Worm (Caenorhabditis elegans) whole organism, young adult: ENCODE results near the gene F13D12.5.

Experiments used
- B0019.2 ChIP-seq: fragments of 200-800 bp; sonication (Bioruptor generic); conservative IDR thresholded peaks from 2 replicates; pipeline ENCODE4 v1.3.6; 2022; ENCODE audit warnings: missing genetic modification reagents, missing genetic modification characterization, missing compliant biosample characterization
- B0336.3 ChIP-seq: fragments of 200-800 bp; sonication (Bioruptor generic); IDR thresholded peaks from 2 replicates; pipeline ENCODE4 v1.3.6; 2022; ENCODE audit warnings: missing genetic modification characterization, missing compliant biosample characterization
- C06A6.2 ChIP-seq: fragments of 200-800 bp; sonication (Bioruptor generic); conservative IDR thresholded peaks from 2 replicates; pipeline ENCODE4 v1.3.6; 2022; ENCODE audit warnings: missing genetic modification characterization, missing compliant biosample characterization
- C17E4.6 ChIP-seq: fragments of 200-800 bp; sonication (Bioruptor generic); IDR thresholded peaks from 2 replicates; pipeline ENCODE4 v1.3.6; 2022; ENCODE audit warnings: missing genetic modification reagents, missing genetic modification characterization, missing compliant biosample characterization
- F39B2.1 ChIP-seq: fragments of 200-800 bp; sonication (Bioruptor generic); IDR thresholded peaks from 2 replicates; pipeline ENCODE4 v1.3.6; 2022; ENCODE audit warnings: missing genetic modification reagents, missing genetic modification characterization, missing compliant biosample characterization
- F52B5.7 ChIP-seq: sonication (generic microtip); optimal IDR thresholded peaks from 2 replicates; lab custom pipeline; 2016; ENCODE audit warnings: mild to moderate bottlenecking, missing genetic modification characterization, missing compliant biosample characterization
- F55B11.4 ChIP-seq: sonication (generic microtip); optimal IDR thresholded peaks from 2 replicates; lab custom pipeline; 2016; ENCODE audit warnings: missing compliant biosample characterization, missing genetic modification characterization, borderline replicate concordance; ENCODE audit not compliant: insufficient read depth
- F57C9.4 ChIP-seq: sonication (generic microtip); optimal IDR thresholded peaks from 2 replicates; lab custom pipeline; 2017; ENCODE audit warnings: mild to moderate bottlenecking, missing genetic modification characterization, missing compliant biosample characterization
- Y53G8AR.9 ChIP-seq: fragments of 200-800 bp; sonication (Bioruptor generic); conservative IDR thresholded peaks from 2 replicates; pipeline ENCODE4 v1.3.6; 2022; ENCODE audit warnings: missing genetic modification reagents, missing genetic modification characterization, missing compliant biosample characterization
- Y56A3A.18 ChIP-seq: fragments of 200-800 bp; sonication (Bioruptor generic); IDR thresholded peaks from 2 replicates; pipeline ENCODE4 v1.3.6; 2022; ENCODE audit warnings: missing genetic modification reagents, missing genetic modification characterization, missing compliant biosample characterization
- ZK185.1 ChIP-seq: sonication (generic microtip); optimal IDR thresholded peaks from 2 replicates; lab custom pipeline; 2016; ENCODE audit warnings: mild to moderate bottlenecking, missing genetic modification characterization, missing compliant biosample characterization; ENCODE audit not compliant: poor library complexity, severe bottlenecking
- athp-1 ChIP-seq: sonication (generic microtip); optimal IDR thresholded peaks from 2 replicates; lab custom pipeline; 2017; ENCODE audit warnings: mild to moderate bottlenecking, missing genetic modification characterization, missing compliant biosample characterization
- attf-3 ChIP-seq: fragments of 200-800 bp; sonication (Bioruptor generic); conservative IDR thresholded peaks from 2 replicates; pipeline ENCODE4 v1.3.6; 2022; ENCODE audit warnings: missing genetic modification reagents, missing genetic modification characterization, missing compliant biosample characterization
- ceh-91 ChIP-seq: fragments of 200-800 bp; sonication (Bioruptor generic); IDR thresholded peaks from 2 replicates; pipeline ENCODE4 v1.3.6; 2022; ENCODE audit warnings: missing genetic modification reagents, missing genetic modification characterization, missing compliant biosample characterization
- dox-1 ChIP-seq: fragments of 200-800 bp; sonication (Bioruptor generic); IDR thresholded peaks from 2 replicates; pipeline ENCODE4 v1.3.6; 2022; ENCODE audit warnings: missing genetic modification reagents, missing genetic modification characterization, missing compliant biosample characterization
- dpl-1 ChIP-seq: fragments of 150-350 bp; optimal IDR thresholded peaks from 2 replicates; lab custom pipeline; 2014; ENCODE audit warnings: missing biosample characterization, missing genetic modification reagents, missing genetic modification characterization
- egl-18 ChIP-seq: fragments of 200-800 bp; sonication (Bioruptor generic); IDR thresholded peaks from 2 replicates; pipeline ENCODE4 v1.3.6; 2022; ENCODE audit warnings: missing genetic modification reagents, missing genetic modification characterization, missing compliant biosample characterization
- egrh-3 ChIP-seq: fragments of 200-800 bp; sonication (Bioruptor generic); IDR thresholded peaks from 2 replicates; pipeline ENCODE4 v1.3.6; 2022; ENCODE audit warnings: missing genetic modification reagents, missing genetic modification characterization, missing compliant biosample characterization
- hmg-1.2 ChIP-seq: fragments of 200-800 bp; sonication (Bioruptor generic); IDR thresholded peaks from 2 replicates; pipeline ENCODE4 v1.3.6; 2022; ENCODE audit warnings: missing genetic modification reagents, missing genetic modification characterization, missing compliant biosample characterization
- hsf-1 ChIP-seq: fragments of 200-800 bp; sonication (Bioruptor generic); IDR thresholded peaks from 2 replicates; pipeline ENCODE4 v1.3.6; 2022; ENCODE audit warnings: missing genetic modification reagents, missing genetic modification characterization, missing compliant biosample characterization
- lin-26 ChIP-seq: fragments of 200-800 bp; sonication (Bioruptor generic); IDR thresholded peaks from 2 replicates; pipeline ENCODE4 v1.3.6; 2022; ENCODE audit warnings: missing genetic modification reagents, missing genetic modification characterization, missing compliant biosample characterization
- lin-35 ChIP-seq, 3 experiments: fragments of 150-350 bp in 2 of 3; sonication (generic microtip) in 1 of 3; optimal IDR thresholded peaks; 2 replicates each; lab custom pipeline; 2014 to 2018; ENCODE audit warnings: missing biosample characterization in 3 of 3, missing genetic modification characterization in 3 of 3, missing genetic modification reagents in 3 of 3
- lin-54 ChIP-seq: fragments of 200-800 bp; sonication (Bioruptor generic); optimal IDR thresholded peaks from 2 replicates; lab custom pipeline; 2018; ENCODE audit warnings: mild to moderate bottlenecking, missing genetic modification characterization, missing compliant biosample characterization
- lsl-1 ChIP-seq: fragments of 200-800 bp; sonication (Bioruptor generic); optimal IDR thresholded peaks from 2 replicates; lab custom pipeline; 2018; ENCODE audit warnings: mild to moderate bottlenecking, missing genetic modification characterization, moderate library complexity, missing compliant biosample characterization
- lsy-27 ChIP-seq: sonication (generic microtip); optimal IDR thresholded peaks from 2 replicates; lab custom pipeline; 2017; ENCODE audit warnings: missing genetic modification characterization, mild to moderate bottlenecking, missing compliant biosample characterization, antibody characterized with exemption, missing genotype, borderline replicate concordance; ENCODE audit not compliant: insufficient read depth
- madf-10 ChIP-seq: sonication (generic microtip); optimal IDR thresholded peaks from 2 replicates; lab custom pipeline; 2016; ENCODE audit warnings: mild to moderate bottlenecking, missing genetic modification characterization, missing compliant biosample characterization
- madf-3 ChIP-seq: fragments of 200-800 bp; sonication (Bioruptor generic); IDR thresholded peaks from 2 replicates; pipeline ENCODE4 v1.3.6; 2022; ENCODE audit warnings: missing genetic modification reagents, missing genetic modification characterization, missing compliant biosample characterization
- madf-6 ChIP-seq: fragments of 200-800 bp; sonication (Bioruptor generic); IDR thresholded peaks from 2 replicates; pipeline ENCODE4 v1.3.6; 2022; ENCODE audit warnings: missing genetic modification reagents, missing genetic modification characterization, missing compliant biosample characterization
- madf-8 ChIP-seq: fragments of 200-800 bp; sonication (Bioruptor generic); conservative IDR thresholded peaks from 2 replicates; pipeline ENCODE4 v1.3.6; 2022; ENCODE audit warnings: missing genetic modification reagents, missing genetic modification characterization, missing compliant biosample characterization
- mcd-1 ChIP-seq: fragments of 200-800 bp; sonication (Bioruptor generic); IDR thresholded peaks from 2 replicates; pipeline ENCODE4 v1.3.6; 2022; ENCODE audit warnings: missing genetic modification reagents, missing genetic modification characterization, missing compliant biosample characterization
- nfyb-1 ChIP-seq: fragments of 200-800 bp; sonication (Bioruptor generic); IDR thresholded peaks from 2 replicates; pipeline ENCODE4 v1.3.6; 2022; ENCODE audit warnings: missing genetic modification reagents, missing genetic modification characterization, missing compliant biosample characterization
- nhr-120 ChIP-seq: fragments of 200-800 bp; sonication (Bioruptor generic); IDR thresholded peaks from 2 replicates; pipeline ENCODE4 v1.3.6; 2022; ENCODE audit warnings: missing genetic modification characterization, missing compliant biosample characterization
- pbrm-1 ChIP-seq: fragments of 200-800 bp; sonication (Bioruptor generic); IDR thresholded peaks from 2 replicates; pipeline ENCODE4 v1.3.6; 2022; ENCODE audit warnings: missing genetic modification reagents, missing genetic modification characterization, missing compliant biosample characterization
- pha-4 ChIP-seq: fragments of 150-350 bp; sonication (generic microtip); optimal IDR thresholded peaks from 2 replicates; lab custom pipeline; 2014; ENCODE audit warnings: missing biosample characterization, missing genetic modification reagents, missing genetic modification characterization
- rec-8 ChIP-seq, 2 experiments: sonication (generic microtip); optimal IDR thresholded peaks; 2 replicates each; lab custom pipeline; 2016; ENCODE audit warnings: mild to moderate bottlenecking in 2 of 2, missing genetic modification characterization in 2 of 2, missing genetic modification reagents in 2 of 2, missing genotype in 2 of 2, missing biosample characterization in 1 of 2, missing compliant biosample characterization in 1 of 2, moderate library complexity in 1 of 2
- snpc-1.1 ChIP-seq: sonication (generic microtip); optimal IDR thresholded peaks from 2 replicates; lab custom pipeline; 2017; ENCODE audit warnings: missing genetic modification characterization, mild to moderate bottlenecking, missing compliant biosample characterization, antibody characterized with exemption, moderate library complexity, missing genotype, missing genetic modification reagents; ENCODE audit not compliant: insufficient read depth
- snpc-1.3 ChIP-seq: sonication (generic microtip); optimal IDR thresholded peaks from 2 replicates; lab custom pipeline; 2017; ENCODE audit warnings: missing genetic modification characterization, mild to moderate bottlenecking, missing compliant biosample characterization, antibody characterized with exemption, moderate library complexity, missing genotype, missing genetic modification reagents; ENCODE audit not compliant: insufficient read depth
- snpc-4 ChIP-seq, 5 experiments: fragments of 150-350 bp in 1 of 5; sonication (generic microtip) in 4 of 5; optimal IDR thresholded peaks; 2 replicates each; lab custom pipeline; 2014 to 2018; ENCODE audit warnings: missing genetic modification characterization in 5 of 5, missing biosample characterization in 3 of 5, antibody characterized with exemption in 2 of 5, mild to moderate bottlenecking in 2 of 5, missing compliant biosample characterization in 2 of 5, missing genotype in 2 of 5, moderate library complexity in 2 of 5, missing genetic modification reagents in 1 of 5
- tbp1 ChIP-seq: fragments of 200-800 bp; sonication (Bioruptor generic); optimal IDR thresholded peaks from 2 replicates; lab custom pipeline; 2018; ENCODE audit warnings: mild to moderate bottlenecking, missing genetic modification characterization, missing compliant biosample characterization
- unc-130 ChIP-seq: sonication (generic microtip); optimal IDR thresholded peaks from 2 replicates; lab custom pipeline; 2016; ENCODE audit warnings: missing genetic modification reagents, missing genetic modification characterization, missing compliant biosample characterization
- xnd-1 ChIP-seq: sonication (generic microtip); optimal IDR thresholded peaks from 2 replicates; lab custom pipeline; 2016; ENCODE audit warnings: missing genotype, missing genetic modification reagents, missing genetic modification characterization, missing compliant biosample characterization
- zfh-2 ChIP-seq: fragments of 200-800 bp; sonication (Bioruptor generic); conservative IDR thresholded peaks from 2 replicates; pipeline ENCODE4 v1.3.6; 2022; ENCODE audit warnings: missing genetic modification reagents, missing genetic modification characterization, missing compliant biosample characterization
- zim-3 ChIP-seq: sonication (generic microtip); optimal IDR thresholded peaks from 2 replicates; lab custom pipeline; 2017; ENCODE audit warnings: mild to moderate bottlenecking, missing genetic modification characterization, moderate library complexity, missing compliant biosample characterization
- ztf-18 ChIP-seq: sonication (generic microtip); optimal IDR thresholded peaks from 2 replicates; lab custom pipeline; 2016; ENCODE audit warnings: missing genotype, mild to moderate bottlenecking, missing genetic modification characterization, missing compliant biosample characterization

The F13D12.5 gene

DNA sequence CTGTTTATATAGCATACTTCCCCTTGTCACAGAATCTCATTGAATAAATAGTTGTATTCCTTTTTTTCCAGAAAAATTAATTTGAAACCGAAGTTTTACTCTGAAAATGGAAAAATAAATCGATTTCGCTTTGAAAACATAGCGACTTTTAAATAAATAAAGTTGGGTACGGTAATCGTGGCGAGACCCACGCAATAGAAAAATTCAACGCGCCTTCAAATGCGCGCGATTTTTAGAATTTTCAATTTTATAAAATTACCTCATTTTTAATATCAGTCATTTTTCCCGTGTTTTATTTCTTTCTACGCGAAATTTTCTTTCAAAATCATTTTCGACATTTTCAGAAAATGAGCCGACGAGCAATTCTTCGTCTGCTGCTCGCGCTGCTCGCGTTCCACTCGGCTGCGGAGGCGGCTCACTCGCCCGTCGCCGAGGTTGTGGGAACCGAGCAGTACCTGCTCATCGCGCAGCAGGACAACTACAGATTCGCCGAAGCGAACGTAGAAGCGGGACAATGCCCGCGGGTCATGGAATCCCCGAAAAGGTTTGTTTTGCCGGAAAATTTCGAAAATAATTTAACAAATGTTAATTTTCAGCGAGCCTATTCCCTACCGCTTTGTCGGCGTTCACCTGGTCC lies at the start of gene F13D12.5:
Gene F13D12.5, plus strand, starts transcription at position 345 of the 637 bp plus-strand sequence.
- TF ChIP-seq ceh-91 (GFP tag; lab: Robert Waterston, UW) (peak; percentile 88), dpl-1 (GFP tag; lab: Kevin White, UChicago) (peak; percentile 74), madf-10 (tag; lab: Kevin White, UChicago) (no peak), lin-54 (GFP tag; lab: Kevin White, UChicago) (peak; percentile 84), egrh-3 (GFP tag; lab: Robert Waterston, UW) (peak; percentile 86), lsl-1 (GFP tag; lab: Kevin White, UChicago) (peak; percentile 94), hsf-1 (GFP tag; lab: Robert Waterston, UW) (peak; percentile 61; the same call in 1 of the 2 replicates), hmg-1.2 (GFP tag; lab: Robert Waterston, UW) (peak; percentile 18; the same call in 1 of the 2 replicates), madf-6 (GFP tag; lab: Robert Waterston, UW) (peak; percentile 94), Y56A3A.18 (GFP tag; lab: Robert Waterston, UW) (0 out of 2 replicates have a peak, but pooled peaks have one; percentile 40), snpc-1.3 (tag; lab: Kevin White, UChicago) (peak; percentile 23), attf-3 (GFP tag; lab: Robert Waterston, UW) (peak; percentile 51), rec-8 (tag; optimal IDR thresholded peaks at IDR 0.05; lab: Kevin White, UChicago) (no peak), madf-8 (GFP tag; lab: Robert Waterston, UW) (peak; percentile 89), Y53G8AR.9 (GFP tag; lab: Robert Waterston, UW) (no peak), mcd-1 (GFP tag; lab: Robert Waterston, UW) (peak; percentile 43; the same call in 1 of the 2 replicates), C06A6.2 (GFP tag; lab: Robert Waterston, UW) (no peak), madf-3 (GFP tag; lab: Robert Waterston, UW) (peak; percentile 39; the same call in 1 of the 2 replicates), tbp1 (peak; percentile 2), B0336.3 (GFP tag; lab: Robert Waterston, UW) (no peak; the same call in 1 of the 2 replicates), lsy-27 (no peak), nfyb-1 (GFP tag; lab: Robert Waterston, UW) (no peak), dox-1 (GFP tag; lab: Robert Waterston, UW) (peak; percentile 43), F55B11.4 (tag; lab: Kevin White, UChicago) (no peak), pbrm-1 (no peak; the same call in 1 of the 2 replicates), lin-26 (GFP tag; lab: Robert Waterston, UW) (0 out of 2 replicates have a peak, but pooled peaks have one; percentile 60), F57C9.4 (tag; lab: Kevin White, UChicago) (no peak), xnd-1 (tag; lab: Kevin White, UChicago) (peak; percentile 82), zfh-2 (GFP tag; lab: Robert Waterston, UW) (peak; percentile 87), snpc-1.1 (peak; percentile 38), F52B5.7 (tag; lab: Kevin White, UChicago) (no peak), unc-130 (GFP tag; lab: Kevin White, UChicago) (peak; percentile 37), ZK185.1 (tag; lab: Kevin White, UChicago) (no peak), egl-18 (GFP tag; lab: Robert Waterston, UW) (no peak), snpc-4 (GFP tag; optimal IDR thresholded peaks at IDR 0.05; lab: Kevin White, UChicago) (no peak), snpc-4 (tag; optimal IDR thresholded peaks at IDR 0.05; lab: Kevin White, UChicago) (peak in 1 of 4 experiments; percentile 1), lin-35 (GFP tag; optimal IDR thresholded peaks at IDR 0.05; lab: Kevin White, UChicago) (peak in 2 of 3 experiments; percentile 5 to 52), pha-4 (no peak), B0019.2 (peak; percentile 35; the same call in 1 of the 2 replicates), ztf-18 (tag; lab: Kevin White, UChicago) (peak; percentile 6), zim-3 (tag; lab: Kevin White, UChicago) (peak; percentile 44), F39B2.1 (GFP tag; lab: Robert Waterston, UW) (no peak), C17E4.6 (GFP tag; lab: Robert Waterston, UW) (0 out of 2 replicates have a peak, but pooled peaks have one; percentile 9), nhr-120 (GFP tag; lab: Robert Waterston, UW) (no peak), athp-1 (tag; lab: Kevin White, UChicago) (peak; percentile 32)
